Worm (Caenorhabditis elegans) whole organism, L3 larva: ENCODE measurements around the gene bcc-1.

Source experiments
- R02D3.7 ChIP-seq: fragments of 150-350 bp; optimal IDR thresholded peaks from 2 replicates; lab custom pipeline; 2014; ENCODE audit warnings: missing biosample characterization, missing genetic modification characterization
- ZK546.5 ChIP-seq: sonication (generic microtip); optimal IDR thresholded peaks from 2 replicates; lab custom pipeline; 2017; ENCODE audit warnings: missing biosample characterization, missing genetic modification characterization
- ama-1 ChIP-seq: fragments of 150-350 bp; optimal IDR thresholded peaks from 2 replicates; lab custom pipeline; 2018
- ceh-28 ChIP-seq: fragments of 150-350 bp; optimal IDR thresholded peaks from 2 replicates; lab custom pipeline; 2014; ENCODE audit warnings: missing biosample characterization, missing genetic modification reagents, missing genetic modification characterization
- ceh-82 ChIP-seq: fragments of 150-350 bp; optimal IDR thresholded peaks from 2 replicates; lab custom pipeline; 2014; ENCODE audit warnings: missing biosample characterization, missing genetic modification characterization
- daf-12 ChIP-seq: fragments of 150-350 bp; optimal IDR thresholded peaks from 2 replicates; lab custom pipeline; 2014; ENCODE audit warnings: missing biosample characterization, missing genetic modification reagents, missing genetic modification characterization
- egl-27 ChIP-seq: sonication (generic microtip); optimal IDR thresholded peaks from 4 replicates; lab custom pipeline; 2017; ENCODE audit warnings: missing biosample characterization, missing genetic modification reagents, missing genetic modification characterization
- egl-5 ChIP-seq: fragments of 150-350 bp; optimal IDR thresholded peaks from 2 replicates; lab custom pipeline; 2017; ENCODE audit warnings: missing biosample characterization, missing genetic modification reagents, missing genetic modification characterization, inconsistent platforms
- elt-1 ChIP-seq: fragments of 150-350 bp; optimal IDR thresholded peaks from 2 replicates; lab custom pipeline; 2014; ENCODE audit warnings: missing biosample characterization, missing genetic modification characterization
- elt-2 ChIP-seq: sonication (generic microtip); optimal IDR thresholded peaks from 2 replicates; lab custom pipeline; 2016; ENCODE audit warnings: missing genetic modification reagents, mild to moderate bottlenecking, missing genetic modification characterization, missing compliant biosample characterization
- elt-3 ChIP-seq, 3 experiments: fragments of 150-350 bp in 1 of 3; sonication (generic microtip) in 2 of 3; optimal IDR thresholded peaks; 2 replicates in 2 of 3; 4 replicates in 1 of 3; lab custom pipeline; 2014 to 2017; ENCODE audit warnings: missing biosample characterization in 3 of 3, missing genetic modification characterization in 3 of 3
- eor-1 ChIP-seq, 2 experiments: fragments of 150-350 bp; optimal IDR thresholded peaks; 2 replicates each; lab custom pipeline; 2014 to 2018; ENCODE audit warnings: missing biosample characterization in 2 of 2, missing genetic modification characterization in 2 of 2
- fkh-10 ChIP-seq: sonication (generic microtip); optimal IDR thresholded peaks from 2 replicates; lab custom pipeline; 2017; ENCODE audit warnings: missing biosample characterization, missing genetic modification reagents, missing genetic modification characterization
- fkh-2 ChIP-seq: fragments of 150-350 bp; optimal IDR thresholded peaks from 2 replicates; lab custom pipeline; 2014; ENCODE audit warnings: missing biosample characterization, missing genetic modification reagents, missing genetic modification characterization
- fos-1 ChIP-seq: fragments of 150-350 bp; optimal IDR thresholded peaks from 2 replicates; lab custom pipeline; 2014; ENCODE audit warnings: missing biosample characterization, missing genetic modification characterization
- hmg-11 ChIP-seq: sonication (generic microtip); optimal IDR thresholded peaks from 2 replicates; lab custom pipeline; 2016; ENCODE audit warnings: missing genetic modification characterization, missing compliant biosample characterization
- jun-1 ChIP-seq: fragments of 150-350 bp; optimal IDR thresholded peaks from 2 replicates; lab custom pipeline; 2014; ENCODE audit warnings: missing biosample characterization, missing genetic modification reagents, missing genetic modification characterization
- lin-15B ChIP-seq: fragments of 150-350 bp; optimal IDR thresholded peaks from 2 replicates; lab custom pipeline; 2014; ENCODE audit warnings: missing biosample characterization, missing genetic modification characterization
- lin-39 ChIP-seq: fragments of 150-350 bp; optimal IDR thresholded peaks from 2 replicates; lab custom pipeline; 2018; ENCODE audit warnings: missing biosample characterization, missing genetic modification reagents, missing genetic modification characterization
- mdl-1 ChIP-seq: fragments of 150-350 bp; optimal IDR thresholded peaks from 2 replicates; lab custom pipeline; 2014; ENCODE audit warnings: missing biosample characterization, missing genetic modification characterization
- mml-1 ChIP-seq: fragments of 150-350 bp; sonication (generic microtip); optimal IDR thresholded peaks from 3 replicates; lab custom pipeline; 2014; ENCODE audit warnings: missing biosample characterization, missing genetic modification characterization
- nfya-1 ChIP-seq: sonication (generic microtip); optimal IDR thresholded peaks from 2 replicates; lab custom pipeline; 2017; ENCODE audit warnings: missing genetic modification characterization, mild to moderate bottlenecking, missing compliant biosample characterization, antibody characterized with exemption, moderate library complexity; ENCODE audit not compliant: insufficient read depth
- nhr-11 ChIP-seq: fragments of 150-350 bp; optimal IDR thresholded peaks from 2 replicates; lab custom pipeline; 2014; ENCODE audit warnings: missing biosample characterization, missing genetic modification characterization
- nhr-12 ChIP-seq: fragments of 150-350 bp; optimal IDR thresholded peaks from 2 replicates; lab custom pipeline; 2014; ENCODE audit warnings: missing biosample characterization, missing genetic modification characterization
- nhr-25 ChIP-seq: sonication (generic microtip); optimal IDR thresholded peaks from 2 replicates; lab custom pipeline; 2017; ENCODE audit warnings: missing biosample characterization, missing genetic modification characterization
- nhr-43 ChIP-seq: sonication (generic microtip); optimal IDR thresholded peaks from 2 replicates; lab custom pipeline; 2016; ENCODE audit warnings: mild to moderate bottlenecking, missing genetic modification characterization, missing compliant biosample characterization; ENCODE audit not compliant: poor library complexity, severe bottlenecking
- nhr-67 ChIP-seq: fragments of 150-350 bp; optimal IDR thresholded peaks from 2 replicates; lab custom pipeline; 2014; ENCODE audit warnings: missing biosample characterization, missing genetic modification characterization
- nhr-76 ChIP-seq: fragments of 150-350 bp; sonication (generic microtip); optimal IDR thresholded peaks from 5 replicates; lab custom pipeline; 2014; ENCODE audit warnings: missing biosample characterization, missing genetic modification characterization
- skn-1 ChIP-seq: fragments of 150-350 bp; optimal IDR thresholded peaks from 2 replicates; lab custom pipeline; 2014; ENCODE audit warnings: missing biosample characterization, missing genetic modification characterization
- unc-39 ChIP-seq: sonication (generic microtip); optimal IDR thresholded peaks from 4 replicates; lab custom pipeline; 2017; ENCODE audit warnings: missing biosample characterization, missing genetic modification characterization
- unc-62 ChIP-seq: fragments of 150-350 bp; sonication (generic microtip); optimal IDR thresholded peaks from 4 replicates; lab custom pipeline; 2014; ENCODE audit warnings: missing biosample characterization, missing genetic modification reagents, missing genetic modification characterization
- zag-1 ChIP-seq: fragments of 150-350 bp; optimal IDR thresholded peaks from 2 replicates; lab custom pipeline; 2014; ENCODE audit warnings: missing biosample characterization, missing genetic modification characterization

Gene bcc-1

ce11 chrIV:11063962-11064361 is 28.4 kb downstream of the bcc-1 start, which contains the start of gene ttr-16:
TSS of gene ttr-16 (minus strand) at chrIV:11064137.
- TF ChIP-seq skn-1 (tag; lab: Kevin White, UChicago) (no peak), egl-5 (tag; lab: Kevin White, UChicago) (peak; percentile 63), egl-27 (no peak), nfya-1 (peak; percentile 84), elt-2 (tag; lab: Kevin White, UChicago) (no peak), nhr-43 (tag; lab: Kevin White, UChicago) (no peak), nhr-25 (tag; lab: Kevin White, UChicago) (no peak), hmg-11 (no peak), daf-12 (tag; lab: Kevin White, UChicago) (no peak), ama-1 (lab: Kevin White, UChicago) (peak; percentile 55), fos-1 (tag; lab: Kevin White, UChicago) (no peak), ZK546.5 (tag; lab: Kevin White, UChicago) (no peak), nhr-76 (no peak), fkh-2 (tag; lab: Kevin White, UChicago) (no peak), unc-39 (tag; lab: Kevin White, UChicago) (no peak), lin-39 (tag; lab: Kevin White, UChicago) (no peak), nhr-11 (tag; lab: Kevin White, UChicago) (no peak), eor-1 (tag; optimal IDR thresholded peaks at IDR 0.05; lab: Kevin White, UChicago) (no peak), lin-15B (tag; lab: Kevin White, UChicago) (no peak), elt-1 (tag; lab: Kevin White, UChicago) (no peak)

ce11 chrIV:11062984-11063613 is 29.3 kb downstream of the bcc-1 start:
- TF ChIP-seq ceh-82 (tag; lab: Kevin White, UChicago): peak; percentile 4
- peak; percentile 41 for TF ChIP-seq ceh-28
- no peak for TF ChIP-seq fkh-10
- TF ChIP-seq nfya-1: peak; percentile 32
- TF ChIP-seq daf-12 (tag; lab: Kevin White, UChicago): peak; percentile 28
- no peak for TF ChIP-seq ama-1 (lab: Kevin White, UChicago)
- no peak for TF ChIP-seq hmg-11
- no peak for TF ChIP-seq elt-3 (tag; optimal IDR thresholded peaks at IDR 0.05; lab: Kevin White, UChicago)
- no peak for TF ChIP-seq mdl-1 (tag; lab: Kevin White, UChicago)

ce11 chrIV:11053652-11054317 is 38.6 kb downstream of the bcc-1 start, which contains the start of the genes F36H1.12 and lin-3:
TSS of gene F36H1.12 (minus strand) at chrIV:11053702.
TSS of gene lin-3 (plus strand) at chrIV:11054308.
- no peak for TF ChIP-seq fos-1 (tag; lab: Kevin White, UChicago)
- no peak for TF ChIP-seq nhr-67
- TF ChIP-seq nhr-43 (tag; lab: Kevin White, UChicago): no peak
- TF ChIP-seq R02D3.7 (tag; lab: Kevin White, UChicago): no peak
- no peak for TF ChIP-seq jun-1 (tag; lab: Kevin White, UChicago)
- no peak for TF ChIP-seq mml-1
- TF ChIP-seq unc-62: no peak
- no peak for TF ChIP-seq nhr-12 (tag; lab: Kevin White, UChicago)
- no peak for TF ChIP-seq eor-1 (tag; optimal IDR thresholded peaks at IDR 0.05; lab: Kevin White, UChicago)
- TF ChIP-seq ZK546.5 (tag; lab: Kevin White, UChicago): no peak
- no peak for TF ChIP-seq elt-3 (tag; optimal IDR thresholded peaks at IDR 0.05; lab: Kevin White, UChicago)
- TF ChIP-seq fkh-2 (tag; lab: Kevin White, UChicago): no peak
- no peak for TF ChIP-seq zag-1 (tag; lab: Kevin White, UChicago)
- no peak for TF ChIP-seq elt-1 (tag; lab: Kevin White, UChicago)
- TF ChIP-seq hmg-11: no peak

ce11 chrIV:11051963-11052362 is 40.4 kb downstream of the bcc-1 start:
- TF ChIP-seq ceh-28 (no peak), lin-39 (tag; lab: Kevin White, UChicago) (no peak), nhr-25 (tag; lab: Kevin White, UChicago) (no peak), elt-3 (tag; optimal IDR thresholded peaks at IDR 0.05; lab: Kevin White, UChicago) (no peak), nfya-1 (no peak)
